Fruit fly (Drosophila melanogaster): ENCODE data around the gene CG32281.

DNA sequence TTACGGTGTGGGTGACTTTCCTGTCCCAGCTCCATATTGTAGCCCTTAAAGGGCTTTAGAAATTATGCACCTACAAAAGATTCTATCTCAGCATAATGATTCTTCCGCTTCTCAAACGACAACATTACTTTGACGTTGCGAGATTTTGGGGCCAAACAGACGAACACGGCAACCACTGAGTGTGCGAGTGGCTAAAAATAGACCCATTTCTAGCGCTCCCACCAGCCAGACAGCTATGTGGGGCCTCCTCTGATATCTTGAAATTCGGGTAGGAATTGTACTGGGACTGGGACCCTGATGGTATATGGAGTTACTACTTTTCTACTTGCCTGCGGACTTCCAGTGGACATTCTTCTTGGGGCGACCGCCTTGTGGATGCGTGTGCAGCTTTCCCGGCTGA is 8.7 kb downstream of the CG32281 start:
- TF ChIP-seq pan (optimal IDR thresholded peaks at IDR 0.05), result no peak
- TF ChIP-seq usp (GFP tag; optimal IDR thresholded peaks at IDR 0.05), result no peak
- no peak for TF ChIP-seq CG8478 (optimal IDR thresholded peaks at IDR 0.05)
- TF ChIP-seq psq (optimal IDR thresholded peaks at IDR 0.05), result no peak
- no peak for TF ChIP-seq Dll (optimal IDR thresholded peaks at IDR 0.05)
- TF ChIP-seq EcR (GFP tag; optimal IDR thresholded peaks at IDR 0.05), result no peak

Data from whole organism.